Worm (Caenorhabditis elegans) whole organism, L1 larva: ENCODE measurements around the gene nlp-24.

Experiments
- aly-2 ChIP-seq: fragments of 150-350 bp; optimal IDR thresholded peaks from 2 replicates; lab custom pipeline; 2014; ENCODE audit warnings: missing biosample characterization, missing genetic modification characterization
- blmp-1 ChIP-seq: fragments of 150-350 bp; optimal IDR thresholded peaks from 2 replicates; lab custom pipeline; 2014; ENCODE audit warnings: missing biosample characterization, missing genetic modification characterization
- efl-3 ChIP-seq: fragments of 200-800 bp; sonication (Bioruptor generic); optimal IDR thresholded peaks from 2 replicates; lab custom pipeline; 2018; ENCODE audit warnings: mild to moderate bottlenecking, missing genetic modification characterization, missing compliant biosample characterization
- elt-2 ChIP-seq: sonication (generic microtip); optimal IDR thresholded peaks from 2 replicates; lab custom pipeline; 2016; ENCODE audit warnings: missing genetic modification characterization, mild to moderate bottlenecking, inconsistent platforms, missing compliant biosample characterization, missing genetic modification reagents
- jun-1 ChIP-seq: fragments of 150-350 bp; optimal IDR thresholded peaks from 2 replicates; lab custom pipeline; 2014; ENCODE audit warnings: missing biosample characterization, missing genetic modification reagents, missing genetic modification characterization
- nhr-76 ChIP-seq: sonication (generic microtip); optimal IDR thresholded peaks from 2 replicates; lab custom pipeline; 2017; ENCODE audit warnings: missing biosample characterization, missing genetic modification characterization
- skn-1 ChIP-seq: fragments of 150-350 bp; optimal IDR thresholded peaks from 2 replicates; lab custom pipeline; 2014; ENCODE audit warnings: missing biosample characterization, missing genetic modification characterization
- ztf-11 ChIP-seq, 2 experiments: sonication (generic microtip); optimal IDR thresholded peaks; 2 replicates each; lab custom pipeline; 2016 to 2017; ENCODE audit warnings: missing genetic modification characterization in 2 of 2, missing biosample characterization in 1 of 2, missing compliant biosample characterization in 1 of 2

- TF ChIP-seq blmp-1 (tag; lab: Kevin White, UChicago) (no peak), nhr-76 (tag; lab: Kevin White, UChicago) (no peak), ztf-11 (tag; optimal IDR thresholded peaks at IDR 0.05; lab: Kevin White, UChicago) (no peak), aly-2 (no peak), elt-2 (tag; lab: Kevin White, UChicago) (no peak), efl-3 (GFP tag; lab: Kevin White, UChicago) (no peak), jun-1 (tag; lab: Kevin White, UChicago) (no peak), skn-1 (tag; lab: Kevin White, UChicago) (no peak)
These were observed 21.0 kb downstream of the nlp-24 start, which contains the start of gene sipa-1 for ce11 chrV:11637191-11637590.
